Fruit fly (Drosophila melanogaster) whole organism, embryonic: ENCODE results near the gene CG7065.

Experiments
- Asciz ChIP-seq: fragments of 200-800 bp; sonication (Bioruptor generic); optimal IDR thresholded peaks from 2 replicates; lab custom pipeline; 2017; ENCODE audit warnings: missing biosample characterization, mild to moderate bottlenecking, missing genetic modification characterization, missing genetic modification reagents
- B-H2 ChIP-seq: fragments of 200-800 bp; sonication (Bioruptor generic); optimal IDR thresholded peaks from 2 replicates; lab custom pipeline; 2018; ENCODE audit warnings: missing biosample characterization, mild to moderate bottlenecking, missing genetic modification characterization
- BtbVII ChIP-seq: fragments of 200-800 bp; sonication (Bioruptor generic); optimal IDR thresholded peaks from 3 replicates; lab custom pipeline; 2017; ENCODE audit warnings: missing biosample characterization, mild to moderate bottlenecking, missing genetic modification characterization
- CG10267 ChIP-seq: fragments of 200-800 bp; sonication (Bioruptor generic); optimal IDR thresholded peaks from 2 replicates; lab custom pipeline; 2018; ENCODE audit warnings: missing biosample characterization, mild to moderate bottlenecking, missing genetic modification characterization, moderate library complexity
- CG10366 ChIP-seq: fragments of 200-800 bp; sonication (Bioruptor generic); IDR thresholded peaks from 2 replicates; pipeline ENCODE4 v1.3.6; 2022; ENCODE audit warnings: missing biosample characterization, missing genetic modification characterization
- CG10654 ChIP-seq: fragments of 200-800 bp; sonication (Bioruptor generic); optimal IDR thresholded peaks from 2 replicates; lab custom pipeline; 2016; ENCODE audit warnings: missing biosample characterization, missing genetic modification characterization
- CG12236 ChIP-seq: fragments of 200-800 bp; sonication (Bioruptor generic); optimal IDR thresholded peaks from 2 replicates; lab custom pipeline; 2016; ENCODE audit warnings: missing biosample characterization, missing genetic modification characterization
- CG12299 ChIP-seq: fragments of 200-800 bp; sonication (Bioruptor generic); optimal IDR thresholded peaks from 2 replicates; lab custom pipeline; 2018; ENCODE audit warnings: missing biosample characterization, mild to moderate bottlenecking, missing genetic modification characterization
- CG12942 ChIP-seq: fragments of 200-800 bp; sonication (Bioruptor generic); optimal IDR thresholded peaks from 3 replicates; lab custom pipeline; 2016; ENCODE audit warnings: missing biosample characterization, missing genetic modification characterization
- CG14014 ChIP-seq: fragments of 200-800 bp; sonication (Bioruptor generic); IDR thresholded peaks from 2 replicates; pipeline ENCODE4 v1.3.6; 2022; ENCODE audit warnings: missing biosample characterization, missing genetic modification characterization
- CG14441 ChIP-seq: fragments of 200-800 bp; sonication (Bioruptor generic); IDR thresholded peaks from 2 replicates; pipeline ENCODE4 v1.3.6; 2022; ENCODE audit warnings: missing biosample characterization, missing genetic modification characterization
- CG15601 ChIP-seq: fragments of 200-800 bp; sonication (Bioruptor generic); optimal IDR thresholded peaks from 3 replicates; lab custom pipeline; 2019; ENCODE audit warnings: missing biosample characterization, mild to moderate bottlenecking, missing genetic modification characterization, moderate library complexity
- CG1603 ChIP-seq: fragments of 200-800 bp; sonication (Bioruptor generic); optimal IDR thresholded peaks from 2 replicates; lab custom pipeline; 2019; ENCODE audit warnings: missing biosample characterization, mild to moderate bottlenecking, missing genetic modification characterization, moderate library complexity
- CG16813 ChIP-seq: fragments of 200-800 bp; sonication (Bioruptor generic); IDR thresholded peaks from 3 replicates; pipeline ENCODE4 v1.3.6; 2022; ENCODE audit warnings: missing biosample characterization, missing genetic modification characterization; ENCODE audit not compliant: partially characterized antibody
- CG16815 ChIP-seq: fragments of 200-800 bp; sonication (Bioruptor generic); optimal IDR thresholded peaks from 3 replicates; lab custom pipeline; 2017; ENCODE audit warnings: missing biosample characterization, mild to moderate bottlenecking, missing genetic modification characterization
- CG17912 ChIP-seq: fragments of 200-800 bp; sonication (Bioruptor generic); optimal IDR thresholded peaks from 2 replicates; lab custom pipeline; 2018; ENCODE audit warnings: missing biosample characterization, mild to moderate bottlenecking, missing genetic modification characterization
- CG18011 ChIP-seq: fragments of 200-800 bp; sonication (Bioruptor generic); optimal IDR thresholded peaks from 2 replicates; lab custom pipeline; 2017; ENCODE audit warnings: missing biosample characterization, missing genetic modification characterization, mild to moderate bottlenecking, moderate library complexity, missing genotype
- CG4424 ChIP-seq: fragments of 200-800 bp; sonication (Bioruptor generic); optimal IDR thresholded peaks from 3 replicates; lab custom pipeline; 2016; ENCODE audit warnings: missing biosample characterization, missing genetic modification characterization
- CG4730 ChIP-seq: fragments of 200-800 bp; sonication (Bioruptor generic); IDR thresholded peaks from 2 replicates; pipeline ENCODE4 v1.3.6; 2022; ENCODE audit warnings: missing biosample characterization, missing genetic modification characterization
- CG5245 ChIP-seq: fragments of 200-800 bp; sonication (Bioruptor generic); optimal IDR thresholded peaks from 3 replicates; lab custom pipeline; 2016; ENCODE audit warnings: missing biosample characterization, missing genetic modification characterization
- CG6654 ChIP-seq: fragments of 200-800 bp; sonication (Bioruptor generic); optimal IDR thresholded peaks from 2 replicates; lab custom pipeline; 2017; ENCODE audit warnings: missing biosample characterization, mild to moderate bottlenecking, missing genetic modification characterization
- CG8089 ChIP-seq: fragments of 200-800 bp; sonication (Bioruptor generic); optimal IDR thresholded peaks from 3 replicates; lab custom pipeline; 2016; ENCODE audit warnings: missing biosample characterization, missing genetic modification characterization
- CG8924 ChIP-seq: fragments of 200-800 bp; optimal IDR thresholded peaks from 3 replicates; lab custom pipeline; 2019; ENCODE audit warnings: missing biosample characterization, mild to moderate bottlenecking, missing genetic modification characterization, moderate library complexity
- CG8944 ChIP-seq: fragments of 200-800 bp; sonication (Bioruptor generic); optimal IDR thresholded peaks from 3 replicates; lab custom pipeline; 2016; ENCODE audit warnings: missing biosample characterization, missing genetic modification characterization
- CG9727 ChIP-seq: fragments of 200-800 bp; sonication (Bioruptor generic); optimal IDR thresholded peaks from 3 replicates; lab custom pipeline; 2017; ENCODE audit warnings: missing biosample characterization, mild to moderate bottlenecking, missing genetic modification characterization
- Camta ChIP-seq: fragments of 200-800 bp; sonication (Bioruptor generic); optimal IDR thresholded peaks from 2 replicates; lab custom pipeline; 2016; ENCODE audit warnings: missing biosample characterization, missing genetic modification characterization
- Dad ChIP-seq: fragments of 200-800 bp; sonication (Bioruptor generic); optimal IDR thresholded peaks from 3 replicates; lab custom pipeline; 2016; ENCODE audit warnings: missing biosample characterization, missing genetic modification characterization
- Jarid2 ChIP-seq: fragments of 200-800 bp; sonication (Bioruptor generic); optimal IDR thresholded peaks from 3 replicates; lab custom pipeline; 2017; ENCODE audit warnings: mild to moderate bottlenecking, missing biosample characterization, missing genetic modification reagents, missing genetic modification characterization
- Mrtf ChIP-seq: fragments of 200-800 bp; sonication (Bioruptor generic); IDR thresholded peaks from 3 replicates; pipeline ENCODE4 v1.3.6; 2022; ENCODE audit warnings: missing biosample characterization, missing genetic modification characterization
- Myb ChIP-seq: fragments of 200-800 bp; sonication (Bioruptor generic); optimal IDR thresholded peaks from 2 replicates; lab custom pipeline; 2016; ENCODE audit warnings: missing biosample characterization, missing genetic modification characterization
- Side ChIP-seq: fragments of 200-800 bp; sonication (Bioruptor generic); optimal IDR thresholded peaks from 2 replicates; lab custom pipeline; 2016; ENCODE audit warnings: missing biosample characterization, missing genetic modification characterization
- Sin3A ChIP-seq: fragments of >200 bp; optimal IDR thresholded peaks from 2 replicates; lab custom pipeline; 2018
- ac ChIP-seq: fragments of 200-800 bp; sonication (Bioruptor generic); optimal IDR thresholded peaks from 3 replicates; lab custom pipeline; 2017; ENCODE audit warnings: missing biosample characterization, mild to moderate bottlenecking, missing genetic modification characterization
- bigmax ChIP-seq: fragments of 200-800 bp; sonication (Bioruptor generic); optimal IDR thresholded peaks from 2 replicates; lab custom pipeline; 2018; ENCODE audit warnings: missing biosample characterization, mild to moderate bottlenecking, missing genetic modification characterization
- crp ChIP-seq, 2 experiments: fragments of 200-800 bp; sonication (Bioruptor generic); optimal IDR thresholded peaks; 2 replicates in 1 of 2; 3 replicates in 1 of 2; lab custom pipeline; 2017; ENCODE audit warnings: missing biosample characterization in 2 of 2, missing genetic modification characterization in 2 of 2, mild to moderate bottlenecking in 1 of 2, moderate library complexity in 1 of 2
- disco-r ChIP-seq: fragments of 200-800 bp; sonication (Bioruptor generic); optimal IDR thresholded peaks from 2 replicates; lab custom pipeline; 2016; ENCODE audit warnings: missing biosample characterization, missing genetic modification characterization
- dpn ChIP-seq, 2 experiments: fragments of 200-800 bp; sonication (Bioruptor generic); optimal IDR thresholded peaks; 3 replicates each; lab custom pipeline; 2016; ENCODE audit warnings: missing biosample characterization in 2 of 2, missing genetic modification characterization in 2 of 2
- eve ChIP-seq, 2 experiments: fragments of >200 bp; optimal IDR thresholded peaks; 2 replicates each; lab custom pipeline; 2017; ENCODE audit warnings: missing biosample characterization in 2 of 2, missing genetic modification characterization in 2 of 2
- gsb ChIP-seq: fragments of 200-800 bp; sonication (Bioruptor generic); IDR thresholded peaks from 2 replicates; pipeline ENCODE4 v1.3.6; 2022; ENCODE audit warnings: missing biosample characterization, missing genetic modification characterization
- hkb ChIP-seq, 2 experiments: fragments of 200-800 bp in 1 of 2; fragments of >200 bp in 1 of 2; sonication (Bioruptor generic) in 1 of 2; IDR thresholded peaks in 1 of 2; optimal IDR thresholded peaks in 1 of 2; 2 replicates each; pipeline versions ENCODE4 v1.3.6 to Lab custom; 2017 to 2022; ENCODE audit warnings: missing biosample characterization in 1 of 2, missing genetic modification characterization in 1 of 2
- lov ChIP-seq, 2 experiments: fragments of 200-800 bp in 1 of 2; fragments of >200 bp in 1 of 2; sonication (Bioruptor generic) in 1 of 2; IDR thresholded peaks in 1 of 2; optimal IDR thresholded peaks in 1 of 2; 2 replicates in 1 of 2; 3 replicates in 1 of 2; pipeline versions ENCODE4 v1.3.6 to Lab custom; 2017 to 2022; ENCODE audit warnings: missing biosample characterization in 1 of 2, missing genetic modification characterization in 1 of 2
- luna ChIP-seq: fragments of 200-800 bp; sonication (Bioruptor generic); optimal IDR thresholded peaks from 2 replicates; lab custom pipeline; 2016; ENCODE audit warnings: missing biosample characterization, missing genetic modification characterization
- phol ChIP-seq: fragments of 200-800 bp; sonication (Bioruptor generic); optimal IDR thresholded peaks from 3 replicates; lab custom pipeline; 2018; ENCODE audit warnings: missing biosample characterization, mild to moderate bottlenecking, missing genetic modification characterization, moderate library complexity
- sens ChIP-seq: fragments of 200-800 bp; sonication (Bioruptor generic); peaks from one replicate; lab custom pipeline; 2016; ENCODE audit warnings: missing biosample characterization, missing genetic modification characterization
- sens-2 ChIP-seq: fragments of 200-800 bp; sonication (Bioruptor generic); IDR thresholded peaks from 2 replicates; pipeline ENCODE4 v1.3.6; 2022; ENCODE audit warnings: missing biosample characterization, missing genetic modification characterization
- shn ChIP-seq: fragments of 200-800 bp; sonication (Bioruptor generic); optimal IDR thresholded peaks from 3 replicates; lab custom pipeline; 2016; ENCODE audit warnings: missing biosample characterization, missing genetic modification characterization
- toy ChIP-seq: fragments of 200-800 bp; sonication (Bioruptor generic); IDR thresholded peaks from 2 replicates; pipeline ENCODE4 v1.3.6; 2022; ENCODE audit warnings: missing biosample characterization, missing genetic modification characterization
- trh ChIP-seq: fragments of 200-800 bp; sonication (Bioruptor generic); optimal IDR thresholded peaks from 2 replicates; lab custom pipeline; 2016; ENCODE audit warnings: missing biosample characterization, missing genetic modification characterization
- wdn ChIP-seq: fragments of 200-800 bp; sonication (Bioruptor generic); IDR thresholded peaks from 2 replicates; pipeline ENCODE4 v1.3.6; 2022; ENCODE audit warnings: missing biosample characterization, missing genetic modification characterization
- zen2 ChIP-seq: fragments of 200-800 bp; sonication (Bioruptor generic); IDR thresholded peaks from 3 replicates; pipeline ENCODE4 v1.3.6; 2022; ENCODE audit warnings: missing biosample characterization, missing genetic modification characterization; ENCODE audit not compliant: partially characterized antibody

CG7065 gene

dm6 chrX:9118961-9119633 is 23.2 kb upstream of the CG7065 start (continued):
- TF ChIP-seq phol (peak; percentile 70), Sin3A (lab: Kevin White, UChicago) (no peak), sens-2 (GFP tag; lab: Robert Waterston, UW) (no peak), Asciz (GFP tag; lab: Kevin White, UChicago) (peak; percentile 22), Dad (no peak), CG8944 (GFP tag; lab: Kevin White, UChicago) (no peak), lov (optimal IDR thresholded peaks at IDR 0.05; lab: Kevin White, UChicago) (no peak), lov (GFP tag; IDR thresholded peaks at IDR 0.05; lab: Robert Waterston, UW) (no peak), CG16813 (GFP tag; lab: Robert Waterston, UW) (no peak), CG12942 (GFP tag; lab: Kevin White, UChicago) (no peak), CG8089 (GFP tag; lab: Kevin White, UChicago) (no peak), eve (GFP tag; optimal IDR thresholded peaks at IDR 0.05; lab: Kevin White, UChicago) (no peak), CG1603 (tag; lab: Kevin White, UChicago) (no peak), bigmax (GFP tag; lab: Kevin White, UChicago) (no peak), hkb (optimal IDR thresholded peaks at IDR 0.05; lab: Kevin White, UChicago) (no peak), hkb (GFP tag; IDR thresholded peaks at IDR 0.05; lab: Robert Waterston, UW) (peak; percentile 64), trh (GFP tag; lab: Kevin White, UChicago) (no peak), CG14441 (no peak), disco-r (GFP tag; lab: Kevin White, UChicago) (no peak), CG4730 (no peak), dpn (GFP tag; optimal IDR thresholded peaks at IDR 0.05; lab: Kevin White, UChicago) (peak in 1 of 2 experiments; percentile 35), CG4424 (GFP tag; lab: Kevin White, UChicago) (peak; percentile 54), CG10654 (GFP tag; lab: Kevin White, UChicago) (no peak), wdn (GFP tag; lab: Robert Waterston, UW) (no peak), toy (GFP tag; lab: Robert Waterston, UW) (no peak), zen2 (no peak), CG14014 (no peak), CG9727 (GFP tag; lab: Kevin White, UChicago) (peak; percentile 26), CG17912 (GFP tag; lab: Kevin White, UChicago) (no peak), ac (no peak), CG12236 (GFP tag; lab: Kevin White, UChicago) (no peak), BtbVII (GFP tag; lab: Kevin White, UChicago) (peak; percentile 37), Camta (peak; percentile 38), Jarid2 (no peak), CG10267 (peak; percentile 16), CG6654 (peak; percentile 24), CG5245 (GFP tag; lab: Kevin White, UChicago) (no peak), Myb (GFP tag; lab: Kevin White, UChicago) (no peak), CG18011 (GFP tag; lab: Kevin White, UChicago) (no peak), CG16815 (GFP tag; lab: Kevin White, UChicago) (no peak), crp (GFP tag; optimal IDR thresholded peaks at IDR 0.05; lab: Kevin White, UChicago) (no peak), gsb (GFP tag; lab: Robert Waterston, UW) (no peak), CG10366 (GFP tag; lab: Robert Waterston, UW) (no peak), luna (GFP tag; lab: Kevin White, UChicago) (no peak), Mrtf (GFP tag; lab: Robert Waterston, UW) (no peak), CG12299 (no peak), CG15601 (tag; lab: Kevin White, UChicago) (no peak), B-H2 (GFP tag; lab: Kevin White, UChicago) (no peak), Side (GFP tag; lab: Kevin White, UChicago) (no peak), shn (GFP tag; lab: Kevin White, UChicago) (no peak), CG8924 (tag; lab: Kevin White, UChicago) (no peak), sens (GFP tag; lab: Kevin White, UChicago) (peak; percentile 90)
